Fruit fly (Drosophila melanogaster): ENCODE results near the gene CG31381.

DNA sequence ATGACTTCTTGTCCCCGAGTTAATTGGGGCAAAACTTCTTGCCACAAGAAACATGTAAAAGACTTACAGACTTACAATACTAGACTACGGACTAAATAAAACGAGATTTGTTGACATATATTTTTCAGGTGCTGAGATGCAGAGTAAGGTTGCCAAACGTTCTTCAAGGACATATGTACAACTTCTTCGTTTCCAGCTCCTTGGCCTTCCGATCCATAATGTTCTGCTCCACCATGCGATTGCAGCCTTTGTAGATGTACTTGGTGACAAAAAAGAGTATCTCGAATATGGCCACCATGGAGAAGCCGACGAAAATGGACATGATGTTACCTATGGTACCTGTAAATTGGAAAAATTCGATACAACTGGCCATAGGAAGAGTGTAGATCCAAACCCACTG is 19.4 kb upstream of the CG31381 start, which contains the start of gene CAH4:
- TF ChIP-seq psq (optimal IDR thresholded peaks at IDR 0.05), result no peak
- no peak for TF ChIP-seq usp (GFP tag; optimal IDR thresholded peaks at IDR 0.05)
- no peak for TF ChIP-seq pan (optimal IDR thresholded peaks at IDR 0.05)
